Worm (Caenorhabditis elegans): ENCODE measurements around the gene sek-1.

ce11 chrX:7827989-7828388 lies 11.5 kb downstream of the sek-1 start:
- no peak for TF ChIP-seq ztf-11 (tag; optimal IDR thresholded peaks at IDR 0.05)
- no peak for TF ChIP-seq nhr-28 (tag; optimal IDR thresholded peaks at IDR 0.05)
- TF ChIP-seq nhr-237 (tag; optimal IDR thresholded peaks at IDR 0.05) = no peak
- TF ChIP-seq blmp-1 (tag; optimal IDR thresholded peaks at IDR 0.05) = no peak

Data from whole organism, mixed stage, embryonic.